Worm (Caenorhabditis elegans): ENCODE results near the gene K08D10.14.
A peak's percentile ranks its signal among the peaks of the same experiment; 100 is the strongest.

Gene K08D10.14

ce11 chrIV:4171531-4172163 lies 16.9 kb downstream of the K08D10.14 start, which contains the start of the genes K08D10.13 and rnp-2:
Gene K08D10.13, minus strand, starts transcription at chrIV:4171581.
Gene rnp-2, plus strand, starts transcription at chrIV:4172076.
- no peak for TF ChIP-seq pax-3 (tag; optimal IDR thresholded peaks at IDR 0.05)
- TF ChIP-seq hlh-17 (GFP tag; optimal IDR thresholded peaks at IDR 0.05; ENCODE audit: borderline replicate concordance) = no peak
- TF ChIP-seq lsy-2 (tag; optimal IDR thresholded peaks at IDR 0.05) = peak; percentile 76 to 79
- peak; percentile 54 for TF ChIP-seq swsn-7 (tag; optimal IDR thresholded peaks at IDR 0.05)
- no peak for TF ChIP-seq C34B4.2 (tag; optimal IDR thresholded peaks at IDR 0.05)
- peak; percentile 28 for TF ChIP-seq snpc-4 (tag; optimal IDR thresholded peaks at IDR 0.05)
- peak; percentile 52 for TF ChIP-seq F16B12.6 (tag; optimal IDR thresholded peaks at IDR 0.05)
- no peak for TF ChIP-seq lin-39 (tag; optimal IDR thresholded peaks at IDR 0.05)
- TF ChIP-seq sptf-1 (tag; optimal IDR thresholded peaks at IDR 0.05) = no peak
- TF ChIP-seq ets-5 (GFP tag; IDR thresholded peaks at IDR 0.05) = no peak
- peak; percentile 73 for TF ChIP-seq mep-1 (tag; optimal IDR thresholded peaks at IDR 0.05)
- TF ChIP-seq nhr-90 (tag; optimal IDR thresholded peaks at IDR 0.05; ENCODE audit: poor library complexity) = peak; percentile 59
- TF ChIP-seq Y116A8C.19 (tag; optimal IDR thresholded peaks at IDR 0.05; ENCODE audit: borderline replicate concordance) = no peak
- TF ChIP-seq egl-27 (tag; optimal IDR thresholded peaks at IDR 0.05) = no peak
- TF ChIP-seq aha-1 (tag; optimal IDR thresholded peaks at IDR 0.05) = no peak
- TF ChIP-seq dpl-1 (GFP tag; optimal IDR thresholded peaks at IDR 0.05) = peak; percentile 46 to 75 (median 56)
- no peak for TF ChIP-seq skn-1 (tag; optimal IDR thresholded peaks at IDR 0.05)
- TF ChIP-seq fkh-8 (tag; optimal IDR thresholded peaks at IDR 0.05) = peak; percentile 25
- TF ChIP-seq fos-1 (tag; optimal IDR thresholded peaks at IDR 0.05) = no peak
- TF ChIP-seq nhr-237 (tag; optimal IDR thresholded peaks at IDR 0.05) = no peak
- peak; percentile 22 for TF ChIP-seq unc-130 (tag; optimal IDR thresholded peaks at IDR 0.05)
- peak; percentile 79 for TF ChIP-seq ceh-90 (tag; optimal IDR thresholded peaks at IDR 0.05)
- peak; percentile 21 for TF ChIP-seq fkh-4 (tag; optimal IDR thresholded peaks at IDR 0.05; ENCODE audit: borderline replicate concordance)
- peak; percentile 73 for TF ChIP-seq lin-15B (tag; optimal IDR thresholded peaks at IDR 0.05)
- peak; percentile 27 for TF ChIP-seq sox-4 (tag; optimal IDR thresholded peaks at IDR 0.05)
- TF ChIP-seq aly-2 (tag; optimal IDR thresholded peaks at IDR 0.05) = no peak
- no peak for TF ChIP-seq dsc-1 (tag; optimal IDR thresholded peaks at IDR 0.05)
- TF ChIP-seq C16A3.4 (tag; optimal IDR thresholded peaks at IDR 0.05) = peak; percentile 28
- TF ChIP-seq sup-37 (GFP tag; optimal IDR thresholded peaks at IDR 0.05) = no peak
- no peak for TF ChIP-seq vab-15 (tag; optimal IDR thresholded peaks at IDR 0.05)
- TF ChIP-seq nhr-71 (tag; optimal IDR thresholded peaks at IDR 0.05) = peak; percentile 69
- no peak for TF ChIP-seq tlp-1 (tag; optimal IDR thresholded peaks at IDR 0.05)
- peak; percentile 59 to 70 for TF ChIP-seq efl-1 (optimal IDR thresholded peaks at IDR 0.05)
- peak; percentile 72 to 94 for TF ChIP-seq efl-1 (GFP tag; optimal IDR thresholded peaks at IDR 0.05 in 1 of 2)
- no peak for TF ChIP-seq lir-3 (tag; optimal IDR thresholded peaks at IDR 0.05; ENCODE audit: poor library complexity)
- peak; percentile 45 to 67 (median 58) for TF ChIP-seq ceh-82 (tag; optimal IDR thresholded peaks at IDR 0.05)
- peak; percentile 29 for TF ChIP-seq isw-1 (GFP tag; IDR thresholded peaks at IDR 0.05)
- no peak for TF ChIP-seq nhr-12 (tag; optimal IDR thresholded peaks at IDR 0.05)
- TF ChIP-seq mdl-1 (tag; optimal IDR thresholded peaks at IDR 0.05) = no peak
- no peak for TF ChIP-seq pag-3 (tag; optimal IDR thresholded peaks at IDR 0.05; ENCODE audit: borderline replicate concordance, insufficient read depth)
- TF ChIP-seq hpl-2 (GFP tag; optimal IDR thresholded peaks at IDR 0.05) = no peak
- no peak for TF ChIP-seq zag-1 (tag; optimal IDR thresholded peaks at IDR 0.05)
- peak; percentile 27 for TF ChIP-seq nhr-20 (tag; optimal IDR thresholded peaks at IDR 0.05)
- TF ChIP-seq nhr-47 (tag; optimal IDR thresholded peaks at IDR 0.05) = peak; percentile 66
- TF ChIP-seq lin-35 (GFP tag; optimal IDR thresholded peaks at IDR 0.05) = peak; percentile 65 to 66
- no peak for TF ChIP-seq unc-62 (GFP tag; optimal IDR thresholded peaks at IDR 0.05)
- no peak for TF ChIP-seq blmp-1 (tag; optimal IDR thresholded peaks at IDR 0.05)
- TF ChIP-seq ceh-63 (GFP tag; optimal IDR thresholded peaks at IDR 0.05) = no peak
- TF ChIP-seq ceh-8 (GFP tag; optimal IDR thresholded peaks at IDR 0.05) = no peak
- TF ChIP-seq xbp-1 (tag; optimal IDR thresholded peaks at IDR 0.05) = peak; percentile 59
- no peak for TF ChIP-seq grh-1 (GFP tag; IDR thresholded peaks at IDR 0.05)
- TF ChIP-seq lin-14 (GFP tag; optimal IDR thresholded peaks at IDR 0.05) = peak; percentile 60

Measured in whole organism, L1 larva.